Worm (Caenorhabditis elegans): Measurements from ENCODE around the gene mig-21.

ce11 chrIII:5882284-5882683 is 4.1 kb upstream of the mig-21 start:
- no peak for TF ChIP-seq nhr-237 (tag; optimal IDR thresholded peaks at IDR 0.05)
- TF ChIP-seq elt-3 (tag; optimal IDR thresholded peaks at IDR 0.05) = no peak
- no peak for TF ChIP-seq ztf-11 (tag; optimal IDR thresholded peaks at IDR 0.05)
- TF ChIP-seq lin-13 (tag; optimal IDR thresholded peaks at IDR 0.05) = no peak
- no peak for TF ChIP-seq flh-1 (GFP tag; optimal IDR thresholded peaks at IDR 0.05)
